Worm (Caenorhabditis elegans): ENCODE results near the gene pab-2.

The pab-2 gene

ce11 chrX:13500568-13500967 is 26.6 kb downstream of the pab-2 start, which contains the start of gene sad-1:
Gene sad-1 (minus strand): TSS chrX:13500668.
- TF ChIP-seq bed-3 (GFP tag; optimal IDR thresholded peaks at IDR 0.05) (no peak), lin-32 (GFP tag; optimal IDR thresholded peaks at IDR 0.05) (no peak), ces-1 (GFP tag; optimal IDR thresholded peaks at IDR 0.05) (no peak)

ce11 chrX:13499923-13500322 is 27.3 kb downstream of the pab-2 start:
- no peak for TF ChIP-seq flh-1 (GFP tag; optimal IDR thresholded peaks at IDR 0.05)
- TF ChIP-seq ces-1 (GFP tag; optimal IDR thresholded peaks at IDR 0.05): peak; percentile 2

ce11 chrX:13499098-13499497 is 28.1 kb downstream of the pab-2 start:
- no peak for TF ChIP-seq mep-1 (tag; optimal IDR thresholded peaks at IDR 0.05)
- TF ChIP-seq ces-1 (GFP tag; optimal IDR thresholded peaks at IDR 0.05): peak; percentile 69

ce11 chrX:13493762-13494161 is 33.5 kb downstream of the pab-2 start:
- TF ChIP-seq ceh-83 (GFP tag; optimal IDR thresholded peaks at IDR 0.05) (no peak), nhr-2 (tag; optimal IDR thresholded peaks at IDR 0.05) (no peak), unc-120 (tag; optimal IDR thresholded peaks at IDR 0.05; ENCODE audit: poor library complexity, severe bottlenecking) (no peak), lin-13 (tag; optimal IDR thresholded peaks at IDR 0.05) (no peak), cnd-1 (tag; optimal IDR thresholded peaks at IDR 0.05) (no peak), M03D4.4 (tag; optimal IDR thresholded peaks at IDR 0.05) (no peak), nhr-12 (tag; optimal IDR thresholded peaks at IDR 0.05) (no peak), nhr-237 (tag; optimal IDR thresholded peaks at IDR 0.05) (no peak), flh-1 (GFP tag; optimal IDR thresholded peaks at IDR 0.05) (no peak), blmp-1 (tag; optimal IDR thresholded peaks at IDR 0.05) (no peak), bed-3 (GFP tag; optimal IDR thresholded peaks at IDR 0.05) (no peak)

ce11 chrX:13484813-13485212 is 42.4 kb downstream of the pab-2 start, which contains the start of gene srd-51:
Gene srd-51 (minus strand): TSS chrX:13484913.
- TF ChIP-seq blmp-1 (tag; optimal IDR thresholded peaks at IDR 0.05): no peak

- TF ChIP-seq pha-4 (tag; optimal IDR thresholded peaks at IDR 0.05): no peak
- TF ChIP-seq mls-2 (tag; optimal IDR thresholded peaks at IDR 0.05): no peak
- no peak for TF ChIP-seq sem-2 (GFP tag; optimal IDR thresholded peaks at IDR 0.05)
- TF ChIP-seq flh-1 (GFP tag; optimal IDR thresholded peaks at IDR 0.05): no peak
- TF ChIP-seq snpc-4 (tag; optimal IDR thresholded peaks at IDR 0.05): no peak
- TF ChIP-seq elt-3 (tag; optimal IDR thresholded peaks at IDR 0.05): no peak
These were observed 45.5 kb downstream of the pab-2 start, which contains the start of gene srd-50 for ce11 chrX:13481704-13482103. Gene srd-50 (minus strand): TSS chrX:13481804.

ce11 chrX:13477356-13477755 is 49.9 kb downstream of the pab-2 start, which contains the start of gene efn-3:
Gene efn-3 (minus strand): TSS chrX:13477456.
- TF ChIP-seq pha-4 (tag; optimal IDR thresholded peaks at IDR 0.05): no peak
- TF ChIP-seq zip-8 (tag; optimal IDR thresholded peaks at IDR 0.05): no peak
- TF ChIP-seq nhr-12 (tag; optimal IDR thresholded peaks at IDR 0.05): no peak
- no peak for TF ChIP-seq hlh-1 (tag; optimal IDR thresholded peaks at IDR 0.05)
- no peak for TF ChIP-seq ceh-83 (GFP tag; optimal IDR thresholded peaks at IDR 0.05)
- no peak for TF ChIP-seq ces-1 (GFP tag; optimal IDR thresholded peaks at IDR 0.05)
- no peak for TF ChIP-seq nhr-28 (tag; optimal IDR thresholded peaks at IDR 0.05)
- TF ChIP-seq cnd-1 (tag; optimal IDR thresholded peaks at IDR 0.05): no peak
- no peak for TF ChIP-seq unc-39 (tag; optimal IDR thresholded peaks at IDR 0.05)
- TF ChIP-seq ceh-43 (GFP tag; optimal IDR thresholded peaks at IDR 0.05): no peak
